Fruit fly (Drosophila melanogaster) whole organism, embryonic: Measurements from ENCODE around the gene CheB93b.
A peak's percentile ranks its signal among the peaks of the same experiment; 100 is the strongest.

Experiments used
- Bdp1 ChIP-seq: fragments of 200-800 bp; sonication (Bioruptor generic); optimal IDR thresholded peaks from 3 replicates; lab custom pipeline; 2016; ENCODE audit warnings: missing biosample characterization, missing genetic modification characterization
- CG10431 ChIP-seq: fragments of 200-800 bp; sonication (Bioruptor generic); optimal IDR thresholded peaks from 3 replicates; lab custom pipeline; 2018; ENCODE audit warnings: missing biosample characterization, mild to moderate bottlenecking, missing genetic modification characterization
- CG10565 ChIP-seq: fragments of 200-800 bp; sonication (Bioruptor generic); optimal IDR thresholded peaks from 3 replicates; lab custom pipeline; 2016; ENCODE audit warnings: missing biosample characterization, mild to moderate bottlenecking, missing genetic modification characterization
- CG11560 ChIP-seq: fragments of 200-800 bp; sonication (Bioruptor generic); IDR thresholded peaks from 3 replicates; pipeline ENCODE4 v1.3.6; 2022; ENCODE audit warnings: missing biosample characterization, missing genetic modification characterization
- CG12155 ChIP-seq: fragments of 200-800 bp; sonication (Bioruptor generic); optimal IDR thresholded peaks from 3 replicates; lab custom pipeline; 2016; ENCODE audit warnings: missing biosample characterization, missing genetic modification characterization
- CG13287 ChIP-seq: fragments of 200-800 bp; sonication (Bioruptor generic); IDR thresholded peaks from 2 replicates; pipeline ENCODE4 v1.3.6; 2022; ENCODE audit warnings: missing biosample characterization, missing genetic modification characterization; ENCODE audit not compliant: partially characterized antibody
- CG13296 ChIP-seq: fragments of 200-800 bp; sonication (Bioruptor generic); optimal IDR thresholded peaks from 3 replicates; lab custom pipeline; 2018; ENCODE audit warnings: missing biosample characterization, mild to moderate bottlenecking, missing genetic modification characterization
- CG14667 ChIP-seq: fragments of 200-800 bp; sonication (Bioruptor generic); IDR thresholded peaks from 2 replicates; pipeline ENCODE4 v1.3.6; 2022; ENCODE audit warnings: missing biosample characterization, missing genetic modification characterization
- CG17186 ChIP-seq: fragments of 200-800 bp; sonication (Bioruptor generic); optimal IDR thresholded peaks from 3 replicates; lab custom pipeline; 2017; ENCODE audit warnings: missing biosample characterization, missing genetic modification reagents, missing genetic modification characterization
- CG18011 ChIP-seq: fragments of 200-800 bp; sonication (Bioruptor generic); optimal IDR thresholded peaks from 2 replicates; lab custom pipeline; 2017; ENCODE audit warnings: missing biosample characterization, missing genetic modification characterization, mild to moderate bottlenecking, moderate library complexity, missing genotype
- CG2116 ChIP-seq: fragments of 200-800 bp; sonication (Bioruptor generic); optimal IDR thresholded peaks from 3 replicates; lab custom pipeline; 2018; ENCODE audit warnings: missing biosample characterization, mild to moderate bottlenecking, missing genetic modification characterization
- CG2678 ChIP-seq: fragments of 200-800 bp; sonication (Bioruptor generic); optimal IDR thresholded peaks from 3 replicates; lab custom pipeline; 2019; ENCODE audit warnings: missing biosample characterization, mild to moderate bottlenecking, missing genetic modification characterization, moderate library complexity
- CG30020 ChIP-seq: fragments of 200-800 bp; optimal IDR thresholded peaks from 2 replicates; lab custom pipeline; 2019; ENCODE audit warnings: missing biosample characterization, mild to moderate bottlenecking, missing genetic modification characterization, moderate library complexity
- CG34224 ChIP-seq: fragments of 200-800 bp; sonication (Bioruptor generic); IDR thresholded peaks from 3 replicates; pipeline ENCODE4 v1.3.6; 2022; ENCODE audit warnings: missing biosample characterization, missing genetic modification characterization; ENCODE audit not compliant: partially characterized antibody
- CG6689 ChIP-seq: fragments of 200-800 bp; sonication (Bioruptor generic); IDR thresholded peaks from 2 replicates; pipeline ENCODE4 v1.3.6; 2022; ENCODE audit warnings: missing biosample characterization, missing genetic modification characterization
- CG7357 ChIP-seq: fragments of 200-800 bp; sonication (Bioruptor generic); IDR thresholded peaks from 3 replicates; pipeline ENCODE4 v1.3.6; 2022; ENCODE audit warnings: missing biosample characterization, missing genetic modification characterization
- CG7372 ChIP-seq: fragments of 200-800 bp; sonication (Bioruptor generic); IDR thresholded peaks from 2 replicates; pipeline ENCODE4 v1.3.6; 2022; ENCODE audit warnings: missing biosample characterization, missing genetic modification characterization
- CG7839 ChIP-seq: fragments of 200-800 bp; sonication (Bioruptor generic); optimal IDR thresholded peaks from 3 replicates; lab custom pipeline; 2018; ENCODE audit warnings: missing biosample characterization, mild to moderate bottlenecking, missing genetic modification characterization, moderate library complexity
- Doc3 ChIP-seq: fragments of 200-800 bp; sonication (Bioruptor generic); IDR thresholded peaks from 3 replicates; pipeline ENCODE4 v1.3.6; 2022; ENCODE audit warnings: missing biosample characterization, missing genetic modification characterization; ENCODE audit not compliant: partially characterized antibody
- Hand ChIP-seq: fragments of 200-800 bp; sonication (Bioruptor generic); optimal IDR thresholded peaks from 2 replicates; lab custom pipeline; 2017; ENCODE audit warnings: mild to moderate bottlenecking, missing biosample characterization, missing genetic modification reagents, missing genetic modification characterization
- Hr3 ChIP-seq: fragments of 200-800 bp; sonication (Bioruptor generic); optimal IDR thresholded peaks from 3 replicates; lab custom pipeline; 2016; ENCODE audit warnings: missing biosample characterization, missing genetic modification characterization
- Hr39 ChIP-seq: fragments of >200 bp; optimal IDR thresholded peaks from 2 replicates; lab custom pipeline; 2017
- Nf-YC ChIP-seq: fragments of 200-800 bp; optimal IDR thresholded peaks from 3 replicates; lab custom pipeline; 2019; ENCODE audit warnings: missing biosample characterization, mild to moderate bottlenecking, missing genetic modification characterization, moderate library complexity
- Opbp ChIP-seq: fragments of 200-800 bp; sonication (Bioruptor generic); IDR thresholded peaks from 3 replicates; pipeline ENCODE4 v1.3.6; 2022; ENCODE audit warnings: missing biosample characterization, missing genetic modification characterization; ENCODE audit not compliant: partially characterized antibody
- Scr ChIP-seq: fragments of 200-800 bp; sonication (Bioruptor generic); IDR thresholded peaks from 2 replicates; pipeline ENCODE4 v1.3.6; 2022; ENCODE audit warnings: missing biosample characterization, missing genetic modification characterization; ENCODE audit not compliant: partially characterized antibody
- Side ChIP-seq: fragments of 200-800 bp; sonication (Bioruptor generic); optimal IDR thresholded peaks from 2 replicates; lab custom pipeline; 2016; ENCODE audit warnings: missing biosample characterization, missing genetic modification characterization
- Sox100B ChIP-seq: fragments of 200-800 bp; sonication (Bioruptor generic); optimal IDR thresholded peaks from 3 replicates; lab custom pipeline; 2018; ENCODE audit warnings: missing biosample characterization, mild to moderate bottlenecking, missing genetic modification characterization
- Stat92E ChIP-seq, 3 experiments: fragments of >200 bp in 2 of 3; fragments of 200-800 bp in 1 of 3; sonication (Bioruptor generic) in 1 of 3; optimal IDR thresholded peaks; 2 replicates each; lab custom pipeline; 2017 to 2019; ENCODE audit warnings: missing biosample characterization in 3 of 3, missing genetic modification characterization in 3 of 3, mild to moderate bottlenecking in 1 of 3, moderate library complexity in 1 of 3
- Vsx1 ChIP-seq: fragments of 200-800 bp; sonication (Bioruptor generic); optimal IDR thresholded peaks from 2 replicates; lab custom pipeline; 2017; ENCODE audit warnings: missing biosample characterization, mild to moderate bottlenecking, missing genetic modification characterization, missing genetic modification reagents
- bab2 ChIP-seq: fragments of 200-800 bp; sonication (Bioruptor generic); optimal IDR thresholded peaks from 2 replicates; lab custom pipeline; 2016; ENCODE audit warnings: missing biosample characterization, missing genetic modification characterization
- chn ChIP-seq: fragments of 200-800 bp; sonication (Bioruptor generic); optimal IDR thresholded peaks from 2 replicates; lab custom pipeline; 2016; ENCODE audit warnings: missing biosample characterization, missing genetic modification characterization
- dmrt11E ChIP-seq: fragments of 200-800 bp; sonication (Bioruptor generic); optimal IDR thresholded peaks from 3 replicates; lab custom pipeline; 2018; ENCODE audit warnings: missing biosample characterization, mild to moderate bottlenecking, missing genetic modification characterization, moderate library complexity
- fu2 ChIP-seq: fragments of 200-800 bp; sonication (Bioruptor generic); optimal IDR thresholded peaks from 2 replicates; lab custom pipeline; 2016; ENCODE audit warnings: missing biosample characterization, missing genetic modification characterization
- her ChIP-seq: fragments of 200-800 bp; sonication (Bioruptor generic); optimal IDR thresholded peaks from 2 replicates; lab custom pipeline; 2016; ENCODE audit warnings: missing biosample characterization, missing genetic modification characterization
- kni ChIP-seq: fragments of 200-800 bp; sonication (Bioruptor generic); optimal IDR thresholded peaks from 3 replicates; lab custom pipeline; 2017; ENCODE audit warnings: mild to moderate bottlenecking, missing biosample characterization, missing genetic modification reagents, missing genetic modification characterization
- knrl ChIP-seq: fragments of 200-800 bp; sonication (Bioruptor generic); IDR thresholded peaks from 3 replicates; pipeline ENCODE4 v1.3.6; 2022; ENCODE audit warnings: missing biosample characterization, missing genetic modification characterization; ENCODE audit not compliant: partially characterized antibody
- lilli ChIP-seq: fragments of 200-800 bp; sonication (Bioruptor generic); optimal IDR thresholded peaks from 3 replicates; lab custom pipeline; 2016; ENCODE audit warnings: missing biosample characterization, missing genetic modification characterization
- maf-S ChIP-seq: fragments of 200-800 bp; sonication (Bioruptor generic); optimal IDR thresholded peaks from 2 replicates; lab custom pipeline; 2016; ENCODE audit warnings: missing biosample characterization, missing genetic modification characterization
- mld ChIP-seq: fragments of 200-800 bp; sonication (Bioruptor generic); IDR thresholded peaks from 3 replicates; pipeline ENCODE4 v1.3.6; 2022; ENCODE audit warnings: missing biosample characterization, missing genetic modification characterization; ENCODE audit not compliant: partially characterized antibody
- pita ChIP-seq: fragments of 200-800 bp; sonication (Bioruptor generic); optimal IDR thresholded peaks from 2 replicates; lab custom pipeline; 2017; ENCODE audit warnings: missing biosample characterization, mild to moderate bottlenecking, missing genetic modification characterization
- seq ChIP-seq: fragments of 200-800 bp; sonication (Bioruptor generic); IDR thresholded peaks from 2 replicates; pipeline ENCODE4 v1.3.6; 2022; ENCODE audit warnings: missing biosample characterization, missing genetic modification characterization
- shn ChIP-seq: fragments of 200-800 bp; sonication (Bioruptor generic); optimal IDR thresholded peaks from 3 replicates; lab custom pipeline; 2016; ENCODE audit warnings: missing biosample characterization, missing genetic modification characterization
- slou ChIP-seq: fragments of 200-800 bp; sonication (Bioruptor generic); optimal IDR thresholded peaks from 3 replicates; lab custom pipeline; 2016; ENCODE audit warnings: missing biosample characterization, missing genetic modification characterization
- sr ChIP-seq: fragments of 200-800 bp; sonication (Bioruptor generic); IDR thresholded peaks from 3 replicates; pipeline ENCODE4 v1.3.6; 2022; ENCODE audit warnings: missing biosample characterization, missing genetic modification characterization
- sug ChIP-seq: fragments of 200-800 bp; optimal IDR thresholded peaks from 2 replicates; lab custom pipeline; 2019; ENCODE audit warnings: missing biosample characterization, mild to moderate bottlenecking, missing genetic modification characterization, moderate library complexity
- tna ChIP-seq: fragments of 200-800 bp; sonication (Bioruptor generic); IDR thresholded peaks from 2 replicates; pipeline ENCODE4 v1.3.6; 2022; ENCODE audit warnings: missing biosample characterization, missing genetic modification characterization; ENCODE audit not compliant: partially characterized antibody
- vnd ChIP-seq: fragments of 200-800 bp; sonication (Bioruptor generic); IDR thresholded peaks from 3 replicates; pipeline ENCODE4 v1.3.6; 2022; ENCODE audit warnings: missing biosample characterization, missing genetic modification characterization; ENCODE audit not compliant: partially characterized antibody
- wdn ChIP-seq: fragments of 200-800 bp; sonication (Bioruptor generic); IDR thresholded peaks from 2 replicates; pipeline ENCODE4 v1.3.6; 2022; ENCODE audit warnings: missing biosample characterization, missing genetic modification characterization
- zen2 ChIP-seq: fragments of 200-800 bp; sonication (Bioruptor generic); IDR thresholded peaks from 3 replicates; pipeline ENCODE4 v1.3.6; 2022; ENCODE audit warnings: missing biosample characterization, missing genetic modification characterization; ENCODE audit not compliant: partially characterized antibody
- zfh1 ChIP-seq: fragments of 200-800 bp; sonication (Bioruptor generic); IDR thresholded peaks from 3 replicates; pipeline ENCODE4 v1.3.6; 2022; ENCODE audit warnings: missing biosample characterization, missing genetic modification characterization

CheB93b gene

dm6 chr3R:21406708-21407107 is 2.2 kb upstream of the CheB93b start (continued):
- TF ChIP-seq fu2 (GFP tag; lab: Kevin White, UChicago) (no peak), shn (no peak), dmrt11E (tag; lab: Kevin White, UChicago) (no peak), tna (GFP tag; lab: Robert Waterston, UW) (peak; percentile 9; the same call in 1 of the 2 replicates), lilli (GFP tag; lab: Kevin White, UChicago) (no peak), kni (no peak), sr (GFP tag; lab: Robert Waterston, UW) (no peak), zfh1 (GFP tag; lab: Robert Waterston, UW) (no peak), CG14667 (GFP tag; lab: Robert Waterston, UW) (no peak), Hand (GFP tag; lab: Kevin White, UChicago) (no peak), Hr39 (lab: Kevin White, UChicago) (no peak), Opbp (GFP tag; lab: Robert Waterston, UW) (peak; percentile 62; the same call in 1 of the 3 replicates), Side (GFP tag; lab: Kevin White, UChicago) (no peak), CG2116 (peak; percentile 96), Sox100B (GFP tag; lab: Kevin White, UChicago) (no peak), CG7372 (GFP tag; lab: Robert Waterston, UW) (no peak), CG18011 (GFP tag; lab: Kevin White, UChicago) (no peak), her (GFP tag; lab: Kevin White, UChicago) (no peak), CG10431 (no peak), CG13287 (peak; percentile 79; the same call in 1 of the 2 replicates), maf-S (GFP tag; lab: Kevin White, UChicago) (no peak), vnd (GFP tag; lab: Robert Waterston, UW) (no peak), zen2 (GFP tag; lab: Robert Waterston, UW) (no peak), mld (GFP tag; lab: Robert Waterston, UW) (no peak), chn (no peak), CG13296 (no peak), Stat92E (GFP tag; optimal IDR thresholded peaks at IDR 0.05; lab: Kevin White, UChicago) (peak in 1 of 3 experiments; percentile 29), CG17186 (GFP tag; lab: Kevin White, UChicago) (no peak), knrl (GFP tag; lab: Robert Waterston, UW) (peak; percentile 63; the same call in 2 of the 3 replicates), CG7839 (tag; lab: Kevin White, UChicago) (no peak), Doc3 (peak; percentile 60), bab2 (GFP tag; lab: Kevin White, UChicago) (no peak), pita (GFP tag; lab: Kevin White, UChicago) (peak; percentile 15), wdn (GFP tag; lab: Robert Waterston, UW) (no peak), Vsx1 (no peak), CG10565 (GFP tag; lab: Kevin White, UChicago) (no peak), CG6689 (GFP tag; lab: Robert Waterston, UW) (no peak), slou (GFP tag; lab: Kevin White, UChicago) (no peak), CG12155 (GFP tag; lab: Kevin White, UChicago) (no peak), Nf-YC (peak; percentile 26), seq (GFP tag; lab: Robert Waterston, UW) (no peak), Hr3 (GFP tag; lab: Kevin White, UChicago) (no peak), Scr (GFP tag; lab: Robert Waterston, UW) (peak; percentile 62), CG7357 (GFP tag; lab: Robert Waterston, UW) (no peak), CG11560 (peak; percentile 99), CG30020 (tag; lab: Kevin White, UChicago) (no peak), Bdp1 (GFP tag; lab: Kevin White, UChicago) (no peak), sug (no peak), CG34224 (GFP tag; lab: Robert Waterston, UW) (peak; percentile 50), CG2678 (no peak)
